Worm (Caenorhabditis elegans) whole organism, L3 larva: ENCODE data around the gene enee-1.
A peak's percentile ranks its signal among the peaks of the same experiment; 100 is the strongest.

Source experiments
- R02D3.7 ChIP-seq: fragments of 150-350 bp; optimal IDR thresholded peaks from 2 replicates; lab custom pipeline; 2014; ENCODE audit warnings: missing biosample characterization, missing genetic modification characterization
- ZK546.5 ChIP-seq: sonication (generic microtip); optimal IDR thresholded peaks from 2 replicates; lab custom pipeline; 2017; ENCODE audit warnings: missing biosample characterization, missing genetic modification characterization
- aly-2 ChIP-seq: fragments of 150-350 bp; optimal IDR thresholded peaks from 2 replicates; lab custom pipeline; 2014; ENCODE audit warnings: missing biosample characterization, missing genetic modification characterization
- ama-1 ChIP-seq: fragments of 150-350 bp; optimal IDR thresholded peaks from 2 replicates; lab custom pipeline; 2018
- ceh-16 ChIP-seq: sonication (generic microtip); optimal IDR thresholded peaks from 2 replicates; lab custom pipeline; 2017; ENCODE audit warnings: missing biosample characterization, missing genetic modification characterization
- ceh-28 ChIP-seq: fragments of 150-350 bp; optimal IDR thresholded peaks from 2 replicates; lab custom pipeline; 2014; ENCODE audit warnings: missing biosample characterization, missing genetic modification reagents, missing genetic modification characterization
- ceh-82 ChIP-seq: fragments of 150-350 bp; optimal IDR thresholded peaks from 2 replicates; lab custom pipeline; 2014; ENCODE audit warnings: missing biosample characterization, missing genetic modification characterization
- daf-12 ChIP-seq: fragments of 150-350 bp; optimal IDR thresholded peaks from 2 replicates; lab custom pipeline; 2014; ENCODE audit warnings: missing biosample characterization, missing genetic modification reagents, missing genetic modification characterization
- elt-1 ChIP-seq: fragments of 150-350 bp; optimal IDR thresholded peaks from 2 replicates; lab custom pipeline; 2014; ENCODE audit warnings: missing biosample characterization, missing genetic modification characterization
- elt-2 ChIP-seq: sonication (generic microtip); optimal IDR thresholded peaks from 2 replicates; lab custom pipeline; 2016; ENCODE audit warnings: missing genetic modification reagents, mild to moderate bottlenecking, missing genetic modification characterization, missing compliant biosample characterization
- fkh-10 ChIP-seq: sonication (generic microtip); optimal IDR thresholded peaks from 2 replicates; lab custom pipeline; 2017; ENCODE audit warnings: missing biosample characterization, missing genetic modification reagents, missing genetic modification characterization
- fkh-2 ChIP-seq: fragments of 150-350 bp; optimal IDR thresholded peaks from 2 replicates; lab custom pipeline; 2014; ENCODE audit warnings: missing biosample characterization, missing genetic modification reagents, missing genetic modification characterization
- fos-1 ChIP-seq: fragments of 150-350 bp; optimal IDR thresholded peaks from 2 replicates; lab custom pipeline; 2014; ENCODE audit warnings: missing biosample characterization, missing genetic modification characterization
- jun-1 ChIP-seq: fragments of 150-350 bp; optimal IDR thresholded peaks from 2 replicates; lab custom pipeline; 2014; ENCODE audit warnings: missing biosample characterization, missing genetic modification reagents, missing genetic modification characterization
- lin-15B ChIP-seq: fragments of 150-350 bp; optimal IDR thresholded peaks from 2 replicates; lab custom pipeline; 2014; ENCODE audit warnings: missing biosample characterization, missing genetic modification characterization
- lin-39 ChIP-seq: fragments of 150-350 bp; optimal IDR thresholded peaks from 2 replicates; lab custom pipeline; 2018; ENCODE audit warnings: missing biosample characterization, missing genetic modification reagents, missing genetic modification characterization
- lsy-12 ChIP-seq: sonication (generic microtip); optimal IDR thresholded peaks from 2 replicates; lab custom pipeline; 2016; ENCODE audit warnings: mild to moderate bottlenecking, missing genetic modification characterization, missing compliant biosample characterization
- mdl-1 ChIP-seq: fragments of 150-350 bp; optimal IDR thresholded peaks from 2 replicates; lab custom pipeline; 2014; ENCODE audit warnings: missing biosample characterization, missing genetic modification characterization
- mml-1 ChIP-seq: fragments of 150-350 bp; sonication (generic microtip); optimal IDR thresholded peaks from 3 replicates; lab custom pipeline; 2014; ENCODE audit warnings: missing biosample characterization, missing genetic modification characterization
- nfya-1 ChIP-seq: sonication (generic microtip); optimal IDR thresholded peaks from 2 replicates; lab custom pipeline; 2017; ENCODE audit warnings: missing genetic modification characterization, mild to moderate bottlenecking, missing compliant biosample characterization, antibody characterized with exemption, moderate library complexity; ENCODE audit not compliant: insufficient read depth
- nhr-11 ChIP-seq: fragments of 150-350 bp; optimal IDR thresholded peaks from 2 replicates; lab custom pipeline; 2014; ENCODE audit warnings: missing biosample characterization, missing genetic modification characterization
- nhr-12 ChIP-seq: fragments of 150-350 bp; optimal IDR thresholded peaks from 2 replicates; lab custom pipeline; 2014; ENCODE audit warnings: missing biosample characterization, missing genetic modification characterization
- nhr-23 ChIP-seq: fragments of 150-350 bp; optimal IDR thresholded peaks from 2 replicates; lab custom pipeline; 2014; ENCODE audit warnings: missing biosample characterization, missing genetic modification reagents, missing genetic modification characterization
- nhr-237 ChIP-seq: fragments of 150-350 bp; optimal IDR thresholded peaks from 2 replicates; lab custom pipeline; 2014; ENCODE audit warnings: missing biosample characterization, missing genetic modification characterization
- nhr-25 ChIP-seq: sonication (generic microtip); optimal IDR thresholded peaks from 2 replicates; lab custom pipeline; 2017; ENCODE audit warnings: missing biosample characterization, missing genetic modification characterization
- nhr-28 ChIP-seq: fragments of 150-350 bp; optimal IDR thresholded peaks from 2 replicates; lab custom pipeline; 2014; ENCODE audit warnings: missing biosample characterization, missing genetic modification characterization
- nhr-43 ChIP-seq: sonication (generic microtip); optimal IDR thresholded peaks from 2 replicates; lab custom pipeline; 2016; ENCODE audit warnings: mild to moderate bottlenecking, missing genetic modification characterization, missing compliant biosample characterization; ENCODE audit not compliant: poor library complexity, severe bottlenecking
- nhr-77 ChIP-seq: fragments of 150-350 bp; optimal IDR thresholded peaks from 2 replicates; lab custom pipeline; 2014; ENCODE audit warnings: missing biosample characterization, missing genetic modification characterization
- pha-4 ChIP-seq: fragments of 150-350 bp; optimal IDR thresholded peaks from 2 replicates; lab custom pipeline; 2014; ENCODE audit warnings: missing biosample characterization, missing genetic modification reagents, missing genetic modification characterization
- sea-2 ChIP-seq: fragments of 150-350 bp; sonication (generic microtip); optimal IDR thresholded peaks from 4 replicates; lab custom pipeline; 2014; ENCODE audit warnings: missing biosample characterization, missing genetic modification reagents, missing genetic modification characterization
- skn-1 ChIP-seq: fragments of 150-350 bp; optimal IDR thresholded peaks from 2 replicates; lab custom pipeline; 2014; ENCODE audit warnings: missing biosample characterization, missing genetic modification characterization
- snpc-4 ChIP-seq: fragments of 150-350 bp; optimal IDR thresholded peaks from 2 replicates; lab custom pipeline; 2014; ENCODE audit warnings: missing biosample characterization, missing genetic modification characterization
- tbx-2 ChIP-seq: sonication (generic microtip); optimal IDR thresholded peaks from 2 replicates; lab custom pipeline; 2016; ENCODE audit warnings: mild to moderate bottlenecking, missing genetic modification characterization, missing compliant biosample characterization
- unc-39 ChIP-seq: sonication (generic microtip); optimal IDR thresholded peaks from 4 replicates; lab custom pipeline; 2017; ENCODE audit warnings: missing biosample characterization, missing genetic modification characterization
- zag-1 ChIP-seq: fragments of 150-350 bp; optimal IDR thresholded peaks from 2 replicates; lab custom pipeline; 2014; ENCODE audit warnings: missing biosample characterization, missing genetic modification characterization
- ztf-11 ChIP-seq: fragments of 150-350 bp; optimal IDR thresholded peaks from 2 replicates; lab custom pipeline; 2014; ENCODE audit warnings: missing biosample characterization, missing genetic modification characterization
- ztf-4 ChIP-seq: fragments of 150-350 bp; optimal IDR thresholded peaks from 2 replicates; lab custom pipeline; 2014; ENCODE audit warnings: missing biosample characterization, missing genetic modification characterization

enee-1 gene

DNA sequence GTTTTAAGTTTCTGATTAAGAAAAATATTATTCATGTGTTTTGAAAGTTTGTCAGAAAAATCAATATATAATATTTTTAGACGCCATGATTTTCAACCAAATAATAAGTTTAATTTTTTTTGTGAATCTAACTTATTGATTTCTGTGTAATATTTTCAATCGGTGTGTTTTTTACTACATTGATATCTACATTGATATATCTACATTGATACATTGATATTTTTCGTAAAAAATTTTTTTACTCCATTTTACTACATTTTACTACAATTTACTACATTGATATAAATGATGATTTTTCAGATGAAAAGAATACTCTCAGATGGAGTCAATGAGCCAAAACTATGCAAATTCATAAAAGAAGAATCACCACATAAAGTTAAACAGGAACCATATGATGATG is 5.2 kb upstream of the enee-1 start, which contains the start of gene gmeb-1:
Gene gmeb-1 (plus strand): TSS at position 301 of the 400 bp plus-strand sequence.
- TF ChIP-seq mdl-1 (tag; lab: Kevin White, UChicago) (no peak), unc-39 (tag; lab: Kevin White, UChicago) (no peak), skn-1 (tag; lab: Kevin White, UChicago) (no peak), nhr-12 (tag; lab: Kevin White, UChicago) (no peak), fkh-2 (no peak), mml-1 (tag; lab: Kevin White, UChicago) (no peak), ama-1 (lab: Kevin White, UChicago) (no peak), pha-4 (tag; lab: Kevin White, UChicago) (no peak), nhr-28 (no peak), jun-1 (tag; lab: Kevin White, UChicago) (no peak), fkh-10 (no peak), tbx-2 (no peak), ceh-16 (tag; lab: Kevin White, UChicago) (no peak), snpc-4 (tag; lab: Kevin White, UChicago) (no peak), daf-12 (tag; lab: Kevin White, UChicago) (no peak), nhr-11 (tag; lab: Kevin White, UChicago) (no peak), ztf-11 (tag; lab: Kevin White, UChicago) (no peak), lin-15B (no peak), nhr-237 (tag; lab: Kevin White, UChicago) (no peak), ZK546.5 (tag; lab: Kevin White, UChicago) (no peak)
- TF ChIP-seq, all 47 proteins: peak for 0

DNA sequence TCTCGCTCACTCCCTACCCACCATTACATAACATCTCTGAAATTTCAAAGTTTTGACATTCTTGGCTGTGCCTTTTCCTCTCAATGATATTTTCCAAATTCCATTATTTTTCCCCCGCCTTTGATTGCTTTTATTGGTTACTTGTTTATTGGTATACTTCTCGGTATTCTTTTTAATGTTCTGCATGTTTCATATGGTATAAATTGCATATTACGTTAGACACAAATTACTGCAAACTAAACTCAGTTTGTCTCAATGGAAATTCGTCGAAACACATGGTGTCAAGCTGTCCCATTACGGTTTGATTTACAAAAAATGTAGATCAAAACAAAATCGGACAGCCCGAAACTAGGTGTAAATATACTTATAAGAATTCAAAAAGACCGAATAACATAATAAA is 2.5 kb upstream of the enee-1 start:
- no peak for TF ChIP-seq nhr-77 (tag; lab: Kevin White, UChicago)
- TF ChIP-seq nhr-11 (tag; lab: Kevin White, UChicago): no peak
- TF ChIP-seq fos-1: no peak

DNA sequence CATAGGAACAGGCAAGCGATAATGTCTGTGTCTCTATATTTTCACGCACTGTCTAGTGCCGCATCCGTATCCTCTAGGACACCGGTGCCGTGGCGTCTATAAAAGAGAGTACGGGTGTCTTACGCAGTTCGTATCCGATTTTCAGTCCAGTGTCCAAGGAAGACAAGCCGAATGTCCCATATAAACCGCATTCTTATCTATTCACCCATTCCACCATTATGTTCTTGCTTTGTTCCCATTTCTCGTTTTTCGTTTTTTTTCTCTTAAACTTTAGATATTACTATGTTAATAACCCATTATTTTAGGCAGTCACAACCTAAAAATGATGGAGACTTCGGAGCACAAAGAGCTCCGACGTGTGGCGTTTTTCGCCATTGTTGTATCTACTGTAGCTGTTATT is 1.4 kb upstream of the enee-1 start, which contains the start of gene sqt-2:
Gene sqt-2 (plus strand): TSS at position 301 of the 400 bp plus-strand sequence.
- peak; percentile 18 for TF ChIP-seq nhr-23 (tag; lab: Kevin White, UChicago)
- TF ChIP-seq lin-15B: no peak
- TF ChIP-seq nhr-25 (tag; lab: Kevin White, UChicago): peak; percentile 39
- no peak for TF ChIP-seq aly-2 (tag; lab: Kevin White, UChicago)
- TF ChIP-seq nhr-43 (tag; lab: Kevin White, UChicago): peak; percentile 49
- no peak for TF ChIP-seq jun-1 (tag; lab: Kevin White, UChicago)
- TF ChIP-seq R02D3.7: no peak

DNA sequence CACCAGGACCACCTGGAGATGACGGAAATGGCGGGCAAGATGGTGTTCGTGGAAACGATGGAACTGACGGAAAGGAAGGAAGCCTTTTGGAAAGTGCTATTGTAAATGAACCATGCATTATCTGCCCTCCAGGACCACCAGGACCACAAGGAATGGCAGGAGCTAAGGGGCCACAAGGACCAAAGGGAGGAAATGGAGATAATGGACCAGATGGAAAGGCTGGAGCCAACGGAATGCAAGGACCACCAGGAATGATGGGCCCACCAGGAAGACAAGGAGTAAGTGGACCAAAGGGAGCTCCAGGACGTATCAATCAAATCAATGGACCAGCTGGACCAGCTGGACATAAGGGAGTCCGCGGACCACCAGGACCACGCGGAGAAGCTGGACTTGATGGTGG is 727 bp upstream of the enee-1 start:
- TF ChIP-seq ama-1 (lab: Kevin White, UChicago): peak; percentile 14
- TF ChIP-seq lsy-12 (tag; lab: Kevin White, UChicago): no peak

DNA sequence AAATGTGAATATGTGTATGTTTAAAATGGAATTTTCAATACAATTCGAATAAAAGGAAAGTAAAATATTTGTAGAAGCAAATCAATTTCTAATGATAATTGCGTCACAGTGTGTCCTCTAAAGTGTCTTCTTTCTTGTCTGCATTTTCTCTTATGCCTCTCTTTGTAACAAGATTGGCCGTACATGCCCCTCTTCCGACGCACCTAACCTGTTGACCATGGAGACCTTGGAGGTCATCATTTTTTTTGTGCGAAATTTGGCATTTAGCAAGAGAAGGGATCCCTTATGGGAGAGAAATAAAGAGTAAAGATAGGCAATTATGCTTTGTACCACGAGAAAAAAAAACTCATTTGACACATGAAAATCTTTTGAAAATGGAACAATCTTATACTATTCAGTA is 3.8 kb downstream of the enee-1 start, which contains the start of gene F23F1.4:
Gene F23F1.4 (minus strand): TSS at position 141 of the 400 bp plus-strand sequence.
- TF ChIP-seq nhr-25 (tag; lab: Kevin White, UChicago) (peak; percentile 62), fos-1 (no peak), skn-1 (tag; lab: Kevin White, UChicago) (no peak)

DNA sequence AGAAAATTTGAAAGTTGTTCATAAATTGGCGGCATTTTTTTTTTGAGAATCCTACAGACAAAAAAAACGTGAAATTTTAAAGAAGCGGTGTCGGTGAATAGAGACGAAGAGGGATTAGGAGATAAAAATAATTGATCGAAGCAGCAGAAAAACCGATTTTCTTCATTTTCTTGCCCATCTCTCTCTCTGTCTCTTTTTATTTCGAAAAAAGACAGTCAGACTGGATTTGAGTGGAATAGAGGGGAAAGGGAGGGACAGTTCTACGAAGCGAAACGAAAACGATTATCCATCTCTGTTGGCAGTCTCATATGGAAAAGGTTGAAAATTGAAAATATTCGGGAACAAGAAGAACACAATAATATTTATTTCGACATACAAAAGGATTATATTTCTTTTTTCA is 5.1 kb downstream of the enee-1 start:
- peak; percentile 45 for TF ChIP-seq nhr-25 (tag; lab: Kevin White, UChicago)
- no peak for TF ChIP-seq zag-1 (tag; lab: Kevin White, UChicago)
- no peak for TF ChIP-seq nhr-237 (tag; lab: Kevin White, UChicago)
- TF ChIP-seq nhr-28: no peak
- TF ChIP-seq ztf-4 (tag; lab: Kevin White, UChicago): no peak

DNA sequence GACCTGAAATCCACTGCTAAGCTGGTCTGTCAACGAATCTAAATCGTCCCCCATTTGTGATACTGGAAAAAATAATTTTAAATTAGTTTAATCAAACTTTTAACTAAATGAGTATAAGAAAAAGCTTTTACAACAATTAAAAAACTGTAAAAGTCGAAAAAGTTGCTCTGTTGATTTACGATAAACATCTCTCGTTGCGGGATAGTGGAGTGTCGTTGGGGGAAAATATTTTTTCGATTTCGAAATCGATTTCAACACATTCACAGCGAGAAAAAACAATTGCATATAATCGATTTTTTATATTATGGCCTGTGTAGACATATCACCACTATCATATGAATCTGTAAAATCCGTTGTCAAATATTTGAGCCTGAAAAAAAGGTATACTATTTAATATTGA is 7.1 kb downstream of the enee-1 start, which contains the start of the genes F23F1.5 and fbxc-54:
Gene F23F1.5 (minus strand): TSS at position 64 of the 400 bp plus-strand sequence.
Gene fbxc-54 (plus strand): TSS at position 199 of the 400 bp plus-strand sequence.
- no peak for TF ChIP-seq ceh-82 (tag; lab: Kevin White, UChicago)
- peak; percentile 58 for TF ChIP-seq R02D3.7
- TF ChIP-seq lin-39: peak; percentile 2
- no peak for TF ChIP-seq elt-1 (tag; lab: Kevin White, UChicago)
- TF ChIP-seq nfya-1: peak; percentile 41
- TF ChIP-seq lin-15B: peak; percentile 38
- no peak for TF ChIP-seq sea-2 (GFP tag; lab: Kevin White, UChicago)
- TF ChIP-seq pha-4 (tag; lab: Kevin White, UChicago): no peak
- TF ChIP-seq elt-2: no peak
- TF ChIP-seq nhr-43 (tag; lab: Kevin White, UChicago): no peak
- no peak for TF ChIP-seq nhr-77 (tag; lab: Kevin White, UChicago)
- TF ChIP-seq fkh-2: no peak
- no peak for TF ChIP-seq aly-2 (tag; lab: Kevin White, UChicago)
- TF ChIP-seq mdl-1 (tag; lab: Kevin White, UChicago): no peak
- no peak for TF ChIP-seq tbx-2
- TF ChIP-seq fos-1: no peak
- TF ChIP-seq ceh-28 (tag; lab: Kevin White, UChicago): peak; percentile 44
- TF ChIP-seq fkh-10: no peak
- no peak for TF ChIP-seq snpc-4 (tag; lab: Kevin White, UChicago)
